Fruit fly (Drosophila melanogaster) whole organism, embryonic: ENCODE measurements around the gene CRIF.

ENCODE experiments used
- Abd-B ChIP-seq: fragments of 200-800 bp; sonication (Bioruptor generic); optimal IDR thresholded peaks from 2 replicates; lab custom pipeline; 2018; ENCODE audit warnings: missing biosample characterization, mild to moderate bottlenecking, missing genetic modification characterization, moderate library complexity
- CG32767 ChIP-seq: fragments of 200-800 bp; sonication (Bioruptor generic); IDR thresholded peaks from 2 replicates; pipeline ENCODE4 v1.3.6; 2022; ENCODE audit warnings: missing biosample characterization, missing genetic modification characterization
- CG3838 ChIP-seq: fragments of 200-800 bp; sonication (Bioruptor generic); optimal IDR thresholded peaks from 3 replicates; lab custom pipeline; 2016; ENCODE audit warnings: missing biosample characterization, missing genetic modification characterization
- CG43689 ChIP-seq: fragments of 200-800 bp; sonication (Bioruptor generic); IDR thresholded peaks from 2 replicates; pipeline ENCODE4 v1.3.6; 2022; ENCODE audit warnings: missing biosample characterization, missing genetic modification characterization
- Dref ChIP-seq: fragments of 200-800 bp; sonication (Bioruptor generic); IDR thresholded peaks from 2 replicates; pipeline ENCODE4 v1.3.6; 2022; ENCODE audit warnings: missing biosample characterization, missing genetic modification characterization
- emc ChIP-seq: fragments of 200-800 bp; sonication (Bioruptor generic); optimal IDR thresholded peaks from 2 replicates; lab custom pipeline; 2016; ENCODE audit warnings: missing biosample characterization, missing genetic modification characterization
- fd96Cb ChIP-seq: fragments of 200-800 bp; sonication (Bioruptor generic); optimal IDR thresholded peaks from 2 replicates; lab custom pipeline; 2018; ENCODE audit warnings: missing biosample characterization, mild to moderate bottlenecking, missing genetic modification characterization, moderate library complexity
- h ChIP-seq: fragments of >200 bp; optimal IDR thresholded peaks from 2 replicates; lab custom pipeline; 2017

DNA sequence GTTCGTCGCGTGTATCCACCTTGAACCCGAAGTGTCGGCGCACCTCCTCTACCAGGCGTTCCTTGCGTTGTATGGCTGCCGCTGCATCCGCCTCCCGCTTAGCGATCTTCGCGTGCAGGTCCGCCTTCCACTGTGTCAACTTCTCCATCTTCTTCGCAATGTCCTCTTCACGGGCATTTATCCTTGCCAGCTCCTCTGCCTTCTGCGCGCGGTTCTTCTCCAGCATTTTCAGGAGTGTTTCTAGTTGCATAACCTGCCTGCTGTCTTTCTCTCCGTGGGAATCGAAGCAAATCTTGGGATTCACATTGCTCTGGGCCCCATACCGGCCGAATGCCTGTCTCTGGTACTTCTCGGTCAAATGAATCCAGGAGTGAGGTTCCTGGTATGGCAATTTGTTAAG lies 444 bp downstream of the CRIF start:
- no peak for TF ChIP-seq CG43689
- no peak for TF ChIP-seq Dref
- no peak for TF ChIP-seq CG32767 (GFP tag; lab: Robert Waterston, UW)
- TF ChIP-seq CG3838 (GFP tag; lab: Kevin White, UChicago), result no peak
- TF ChIP-seq fd96Cb (tag; lab: Kevin White, UChicago), result no peak
- TF ChIP-seq Abd-B (GFP tag; lab: Kevin White, UChicago), result no peak
- TF ChIP-seq h (lab: Kevin White, UChicago), result no peak
- no peak for TF ChIP-seq emc (GFP tag; lab: Kevin White, UChicago)
